Worm (Caenorhabditis elegans) whole organism, L3 larva: ENCODE measurements around the gene C18D4.3.

Experiments used
- ZK546.5 ChIP-seq: sonication (generic microtip); optimal IDR thresholded peaks from 2 replicates; lab custom pipeline; 2017; ENCODE audit warnings: missing biosample characterization, missing genetic modification characterization
- ceh-16 ChIP-seq: sonication (generic microtip); optimal IDR thresholded peaks from 2 replicates; lab custom pipeline; 2017; ENCODE audit warnings: missing biosample characterization, missing genetic modification characterization
- ceh-28 ChIP-seq: fragments of 150-350 bp; optimal IDR thresholded peaks from 2 replicates; lab custom pipeline; 2014; ENCODE audit warnings: missing biosample characterization, missing genetic modification reagents, missing genetic modification characterization
- ceh-82 ChIP-seq: fragments of 150-350 bp; optimal IDR thresholded peaks from 2 replicates; lab custom pipeline; 2014; ENCODE audit warnings: missing biosample characterization, missing genetic modification characterization
- ceh-9 ChIP-seq: sonication (generic microtip); optimal IDR thresholded peaks from 2 replicates; lab custom pipeline; 2018; ENCODE audit warnings: missing biosample characterization, missing genetic modification characterization
- daf-12 ChIP-seq: fragments of 150-350 bp; optimal IDR thresholded peaks from 2 replicates; lab custom pipeline; 2014; ENCODE audit warnings: missing biosample characterization, missing genetic modification reagents, missing genetic modification characterization
- egl-27 ChIP-seq: sonication (generic microtip); optimal IDR thresholded peaks from 4 replicates; lab custom pipeline; 2017; ENCODE audit warnings: missing biosample characterization, missing genetic modification reagents, missing genetic modification characterization
- elt-1 ChIP-seq: fragments of 150-350 bp; optimal IDR thresholded peaks from 2 replicates; lab custom pipeline; 2014; ENCODE audit warnings: missing biosample characterization, missing genetic modification characterization
- elt-2 ChIP-seq: sonication (generic microtip); optimal IDR thresholded peaks from 2 replicates; lab custom pipeline; 2016; ENCODE audit warnings: missing genetic modification reagents, mild to moderate bottlenecking, missing genetic modification characterization, missing compliant biosample characterization
- elt-3 ChIP-seq, 3 experiments: fragments of 150-350 bp in 1 of 3; sonication (generic microtip) in 2 of 3; optimal IDR thresholded peaks; 2 replicates in 2 of 3; 4 replicates in 1 of 3; lab custom pipeline; 2014 to 2017; ENCODE audit warnings: missing biosample characterization in 3 of 3, missing genetic modification characterization in 3 of 3
- eor-1 ChIP-seq, 2 experiments: fragments of 150-350 bp; optimal IDR thresholded peaks; 2 replicates each; lab custom pipeline; 2014 to 2018; ENCODE audit warnings: missing biosample characterization in 2 of 2, missing genetic modification characterization in 2 of 2
- fkh-10 ChIP-seq: sonication (generic microtip); optimal IDR thresholded peaks from 2 replicates; lab custom pipeline; 2017; ENCODE audit warnings: missing biosample characterization, missing genetic modification reagents, missing genetic modification characterization
- fkh-2 ChIP-seq: fragments of 150-350 bp; optimal IDR thresholded peaks from 2 replicates; lab custom pipeline; 2014; ENCODE audit warnings: missing biosample characterization, missing genetic modification reagents, missing genetic modification characterization
- hmg-11 ChIP-seq: sonication (generic microtip); optimal IDR thresholded peaks from 2 replicates; lab custom pipeline; 2016; ENCODE audit warnings: missing genetic modification characterization, missing compliant biosample characterization
- lin-15B ChIP-seq: fragments of 150-350 bp; optimal IDR thresholded peaks from 2 replicates; lab custom pipeline; 2014; ENCODE audit warnings: missing biosample characterization, missing genetic modification characterization
- mdl-1 ChIP-seq: fragments of 150-350 bp; optimal IDR thresholded peaks from 2 replicates; lab custom pipeline; 2014; ENCODE audit warnings: missing biosample characterization, missing genetic modification characterization
- mml-1 ChIP-seq: fragments of 150-350 bp; sonication (generic microtip); optimal IDR thresholded peaks from 3 replicates; lab custom pipeline; 2014; ENCODE audit warnings: missing biosample characterization, missing genetic modification characterization
- nfya-1 ChIP-seq: sonication (generic microtip); optimal IDR thresholded peaks from 2 replicates; lab custom pipeline; 2017; ENCODE audit warnings: missing genetic modification characterization, mild to moderate bottlenecking, missing compliant biosample characterization, antibody characterized with exemption, moderate library complexity; ENCODE audit not compliant: insufficient read depth
- nhr-12 ChIP-seq: fragments of 150-350 bp; optimal IDR thresholded peaks from 2 replicates; lab custom pipeline; 2014; ENCODE audit warnings: missing biosample characterization, missing genetic modification characterization
- nhr-237 ChIP-seq: fragments of 150-350 bp; optimal IDR thresholded peaks from 2 replicates; lab custom pipeline; 2014; ENCODE audit warnings: missing biosample characterization, missing genetic modification characterization
- nhr-25 ChIP-seq: sonication (generic microtip); optimal IDR thresholded peaks from 2 replicates; lab custom pipeline; 2017; ENCODE audit warnings: missing biosample characterization, missing genetic modification characterization
- nhr-28 ChIP-seq: fragments of 150-350 bp; optimal IDR thresholded peaks from 2 replicates; lab custom pipeline; 2014; ENCODE audit warnings: missing biosample characterization, missing genetic modification characterization
- nhr-43 ChIP-seq: sonication (generic microtip); optimal IDR thresholded peaks from 2 replicates; lab custom pipeline; 2016; ENCODE audit warnings: mild to moderate bottlenecking, missing genetic modification characterization, missing compliant biosample characterization; ENCODE audit not compliant: poor library complexity, severe bottlenecking
- nhr-76 ChIP-seq: fragments of 150-350 bp; sonication (generic microtip); optimal IDR thresholded peaks from 5 replicates; lab custom pipeline; 2014; ENCODE audit warnings: missing biosample characterization, missing genetic modification characterization
- nhr-77 ChIP-seq: fragments of 150-350 bp; optimal IDR thresholded peaks from 2 replicates; lab custom pipeline; 2014; ENCODE audit warnings: missing biosample characterization, missing genetic modification characterization
- pha-4 ChIP-seq: fragments of 150-350 bp; optimal IDR thresholded peaks from 2 replicates; lab custom pipeline; 2014; ENCODE audit warnings: missing biosample characterization, missing genetic modification reagents, missing genetic modification characterization
- pqm-1 ChIP-seq: fragments of 150-350 bp; optimal IDR thresholded peaks from 2 replicates; lab custom pipeline; 2017; ENCODE audit warnings: missing biosample characterization, missing genetic modification characterization, inconsistent platforms
- sea-2 ChIP-seq: fragments of 150-350 bp; sonication (generic microtip); optimal IDR thresholded peaks from 4 replicates; lab custom pipeline; 2014; ENCODE audit warnings: missing biosample characterization, missing genetic modification reagents, missing genetic modification characterization
- skn-1 ChIP-seq: fragments of 150-350 bp; optimal IDR thresholded peaks from 2 replicates; lab custom pipeline; 2014; ENCODE audit warnings: missing biosample characterization, missing genetic modification characterization
- snpc-4 ChIP-seq: fragments of 150-350 bp; optimal IDR thresholded peaks from 2 replicates; lab custom pipeline; 2014; ENCODE audit warnings: missing biosample characterization, missing genetic modification characterization
- tbx-2 ChIP-seq: sonication (generic microtip); optimal IDR thresholded peaks from 2 replicates; lab custom pipeline; 2016; ENCODE audit warnings: mild to moderate bottlenecking, missing genetic modification characterization, missing compliant biosample characterization
- unc-62 ChIP-seq: fragments of 150-350 bp; sonication (generic microtip); optimal IDR thresholded peaks from 4 replicates; lab custom pipeline; 2014; ENCODE audit warnings: missing biosample characterization, missing genetic modification reagents, missing genetic modification characterization
- ztf-11 ChIP-seq: fragments of 150-350 bp; optimal IDR thresholded peaks from 2 replicates; lab custom pipeline; 2014; ENCODE audit warnings: missing biosample characterization, missing genetic modification characterization

The C18D4.3 gene

ce11 chrV:17538279-17538896 lies 5.8 kb upstream of the C18D4.3 start, which contains the start of gene C18D4.6:
TSS of gene C18D4.6 (minus strand) at chrV:17538375.
- peak; percentile 32 for TF ChIP-seq lin-15B
- no peak for TF ChIP-seq nhr-237 (tag; lab: Kevin White, UChicago)
- peak; percentile 23 for TF ChIP-seq pha-4

DNA sequence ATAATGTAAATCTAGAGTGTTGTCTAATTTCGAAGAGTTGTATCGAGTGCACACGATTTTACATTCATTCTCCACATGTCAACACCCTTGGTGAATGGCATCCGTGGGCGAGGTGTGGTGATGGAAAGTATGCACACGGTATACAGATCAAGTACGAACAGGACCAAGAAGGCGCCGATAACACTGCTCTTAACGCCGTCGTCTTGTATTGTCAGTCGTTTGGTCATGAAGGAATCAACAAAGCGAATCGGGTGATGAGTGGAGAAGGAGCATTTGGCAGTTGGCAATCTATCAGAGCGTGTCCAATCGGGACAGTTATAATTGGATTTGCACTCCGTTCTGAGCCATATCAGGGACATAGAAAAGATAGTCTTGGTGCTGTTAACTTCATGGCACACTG lies 614 bp upstream of the C18D4.3 start:
- TF ChIP-seq unc-62 (GFP tag; lab: Kevin White, UChicago) (no peak), elt-2 (tag; lab: Kevin White, UChicago) (no peak), eor-1 (tag; optimal IDR thresholded peaks at IDR 0.05; lab: Kevin White, UChicago) (no peak), pha-4 (no peak), fkh-10 (GFP tag; lab: Kevin White, UChicago) (no peak)

ce11 chrV:17531410-17531809 lies 1.2 kb downstream of the C18D4.3 start, which contains the start of gene C18D4.4:
TSS of gene C18D4.4 (minus strand) at chrV:17531510.
- TF ChIP-seq nfya-1 (tag; lab: Kevin White, UChicago) (no peak), skn-1 (no peak), ceh-9 (tag; lab: Kevin White, UChicago) (no peak), sea-2 (GFP tag; lab: Kevin White, UChicago) (no peak), mdl-1 (tag; lab: Kevin White, UChicago) (no peak), nhr-12 (tag; lab: Kevin White, UChicago) (no peak)

ce11 chrV:17530486-17530885 lies 2.1 kb downstream of the C18D4.3 start, which contains the start of gene C18D4.12:
TSS of gene C18D4.12 (minus strand) at chrV:17530586.
- no peak for TF ChIP-seq ceh-9 (tag; lab: Kevin White, UChicago)
- no peak for TF ChIP-seq ceh-82
- no peak for TF ChIP-seq nhr-25 (tag; lab: Kevin White, UChicago)
- no peak for TF ChIP-seq hmg-11 (tag; lab: Kevin White, UChicago)
- no peak for TF ChIP-seq nhr-43
- TF ChIP-seq elt-1 (tag; lab: Kevin White, UChicago) = no peak
- TF ChIP-seq skn-1 = no peak
- TF ChIP-seq eor-1 (tag; optimal IDR thresholded peaks at IDR 0.05; lab: Kevin White, UChicago) = no peak

DNA sequence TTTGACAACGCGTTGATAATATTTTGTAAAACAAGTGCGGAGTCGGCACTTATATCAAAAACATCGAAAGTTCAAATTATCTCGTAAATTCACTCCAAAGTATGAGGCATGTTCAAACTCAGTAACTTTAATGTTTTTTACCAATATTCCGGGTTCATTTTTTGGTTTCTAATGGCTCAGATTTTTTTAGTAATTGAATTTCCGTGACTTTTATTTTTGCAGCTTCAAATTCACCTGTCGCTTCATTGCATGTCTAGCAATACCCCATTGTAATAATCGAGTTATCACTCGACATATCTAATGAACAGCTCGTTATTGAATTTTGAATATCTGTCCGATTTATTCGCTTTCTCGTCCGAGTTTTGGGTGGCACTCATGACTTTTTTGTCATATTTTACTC lies 4.9 kb downstream of the C18D4.3 start, which contains the start of gene srz-90:
Gene srz-90, plus strand, starts transcription at position 301 of the 400 bp plus-strand sequence.
- TF ChIP-seq nhr-77 (tag; lab: Kevin White, UChicago) (no peak), nhr-43 (no peak), tbx-2 (tag; lab: Kevin White, UChicago) (no peak), nhr-25 (tag; lab: Kevin White, UChicago) (no peak), ceh-9 (tag; lab: Kevin White, UChicago) (no peak), skn-1 (no peak)
- TF ChIP-seq, all 47 proteins: peak for 0

ce11 chrV:17520735-17521134 lies 11.9 kb downstream of the C18D4.3 start, which contains the start of gene fbxa-136:
TSS of gene fbxa-136 (plus strand) at chrV:17521035.
- TF ChIP-seq pqm-1 = peak; percentile 69
- no peak for TF ChIP-seq daf-12 (tag; lab: Kevin White, UChicago)
- no peak for TF ChIP-seq mml-1 (tag; lab: Kevin White, UChicago)
- TF ChIP-seq elt-2 (tag; lab: Kevin White, UChicago) = peak; percentile 29
- TF ChIP-seq nhr-76 = no peak
- TF ChIP-seq ZK546.5 (tag; lab: Kevin White, UChicago) = no peak

DNA sequence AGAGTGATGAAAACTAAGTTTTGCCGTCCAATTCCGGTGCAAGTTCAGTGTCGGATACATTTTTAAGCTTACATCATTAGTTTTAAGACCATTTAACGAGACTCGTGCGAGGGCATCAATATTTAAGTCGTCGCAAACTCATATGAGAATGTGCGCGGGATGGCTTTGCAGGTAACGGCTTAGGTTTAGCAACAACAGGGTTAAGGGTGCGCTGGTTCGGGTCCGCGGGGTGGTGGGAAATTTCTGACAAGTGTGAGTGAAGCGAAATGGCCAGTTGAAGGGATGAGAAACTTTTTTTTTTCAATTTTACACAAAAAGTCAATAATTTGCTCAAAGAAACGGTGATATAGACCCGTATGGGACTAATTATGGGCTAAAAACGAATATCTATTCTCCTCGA lies 18.8 kb downstream of the C18D4.3 start:
- TF ChIP-seq ceh-9 (tag; lab: Kevin White, UChicago) = no peak
- TF ChIP-seq hmg-11 (tag; lab: Kevin White, UChicago) = no peak
- no peak for TF ChIP-seq ceh-28 (tag; lab: Kevin White, UChicago)
- no peak for TF ChIP-seq nhr-28 (tag; lab: Kevin White, UChicago)
- no peak for TF ChIP-seq nhr-25 (tag; lab: Kevin White, UChicago)
- no peak for TF ChIP-seq ceh-82
- TF ChIP-seq egl-27 = no peak
- no peak for TF ChIP-seq snpc-4 (tag; lab: Kevin White, UChicago)
- no peak for TF ChIP-seq ZK546.5 (tag; lab: Kevin White, UChicago)
- TF ChIP-seq elt-3 (tag; optimal IDR thresholded peaks at IDR 0.05; lab: Kevin White, UChicago) = no peak
- TF ChIP-seq fkh-2 = no peak
- no peak for TF ChIP-seq nhr-76
- TF ChIP-seq ztf-11 (tag; lab: Kevin White, UChicago) = no peak
- TF ChIP-seq eor-1 (tag; optimal IDR thresholded peaks at IDR 0.05; lab: Kevin White, UChicago) = no peak
- TF ChIP-seq ceh-16 (tag; lab: Kevin White, UChicago) = no peak
- TF ChIP-seq nhr-77 (tag; lab: Kevin White, UChicago) = no peak
